Fruit fly (Drosophila melanogaster) whole organism, embryonic: ENCODE measurements around the gene pigs.

Experiments
- Ada2b ChIP-seq: fragments of 200-800 bp; sonication (Bioruptor generic); IDR thresholded peaks from 2 replicates; pipeline ENCODE4 v1.3.6; 2022; ENCODE audit warnings: missing biosample characterization, missing genetic modification characterization
- Atf-2 ChIP-seq: fragments of 200-800 bp; sonication (Bioruptor generic); optimal IDR thresholded peaks from 2 replicates; lab custom pipeline; 2016; ENCODE audit warnings: missing biosample characterization, missing genetic modification characterization
- Bteb2 ChIP-seq: fragments of 200-800 bp; sonication (Bioruptor generic); optimal IDR thresholded peaks from 2 replicates; lab custom pipeline; 2016; ENCODE audit warnings: missing biosample characterization, missing genetic modification characterization
- CG10267 ChIP-seq: fragments of 200-800 bp; sonication (Bioruptor generic); optimal IDR thresholded peaks from 2 replicates; lab custom pipeline; 2018; ENCODE audit warnings: missing biosample characterization, mild to moderate bottlenecking, missing genetic modification characterization, moderate library complexity
- CG10462 ChIP-seq: fragments of 200-800 bp; sonication (Bioruptor generic); optimal IDR thresholded peaks from 2 replicates; lab custom pipeline; 2016; ENCODE audit warnings: missing biosample characterization, missing genetic modification characterization
- CG10654 ChIP-seq: fragments of 200-800 bp; sonication (Bioruptor generic); optimal IDR thresholded peaks from 2 replicates; lab custom pipeline; 2016; ENCODE audit warnings: missing biosample characterization, missing genetic modification characterization
- CG11398 ChIP-seq: fragments of 200-800 bp; sonication (Bioruptor generic); optimal IDR thresholded peaks from 2 replicates; lab custom pipeline; 2016; ENCODE audit warnings: missing biosample characterization, missing genetic modification characterization
- CG12236 ChIP-seq: fragments of 200-800 bp; sonication (Bioruptor generic); optimal IDR thresholded peaks from 2 replicates; lab custom pipeline; 2016; ENCODE audit warnings: missing biosample characterization, missing genetic modification characterization
- CG14965 ChIP-seq: fragments of 200-800 bp; sonication (Bioruptor generic); optimal IDR thresholded peaks from 2 replicates; lab custom pipeline; 2016; ENCODE audit warnings: missing biosample characterization, missing genetic modification characterization, borderline replicate concordance
- CG15696 ChIP-seq: fragments of 200-800 bp; sonication (Bioruptor generic); optimal IDR thresholded peaks from 2 replicates; lab custom pipeline; 2019; ENCODE audit warnings: missing biosample characterization, mild to moderate bottlenecking, missing genetic modification characterization, moderate library complexity
- CG18619 ChIP-seq: fragments of 200-800 bp; sonication (Bioruptor generic); optimal IDR thresholded peaks from 3 replicates; lab custom pipeline; 2017; ENCODE audit warnings: missing biosample characterization, mild to moderate bottlenecking, missing genetic modification characterization
- CG2712 ChIP-seq: fragments of 200-800 bp; optimal IDR thresholded peaks from 3 replicates; lab custom pipeline; 2019; ENCODE audit warnings: missing biosample characterization, mild to moderate bottlenecking, missing genetic modification characterization, moderate library complexity
- CG31441 ChIP-seq: fragments of 200-800 bp; sonication (Bioruptor generic); IDR thresholded peaks from 2 replicates; pipeline ENCODE4 v1.3.6; 2022; ENCODE audit warnings: missing biosample characterization, missing genetic modification characterization
- CG34422 ChIP-seq: fragments of 200-800 bp; sonication (Bioruptor generic); IDR thresholded peaks from 3 replicates; pipeline ENCODE4 v1.3.6; 2022; ENCODE audit warnings: missing biosample characterization, missing genetic modification characterization
- CG3847 ChIP-seq: fragments of 200-800 bp; sonication (Bioruptor generic); IDR thresholded peaks from 2 replicates; pipeline ENCODE4 v1.3.6; 2022; ENCODE audit warnings: missing biosample characterization, missing genetic modification characterization
- CG43689 ChIP-seq: fragments of 200-800 bp; sonication (Bioruptor generic); IDR thresholded peaks from 2 replicates; pipeline ENCODE4 v1.3.6; 2022; ENCODE audit warnings: missing biosample characterization, missing genetic modification characterization
- CG4424 ChIP-seq: fragments of 200-800 bp; sonication (Bioruptor generic); optimal IDR thresholded peaks from 3 replicates; lab custom pipeline; 2016; ENCODE audit warnings: missing biosample characterization, missing genetic modification characterization
- CG5953 ChIP-seq: fragments of 200-800 bp; sonication (Bioruptor generic); IDR thresholded peaks from 2 replicates; pipeline ENCODE4 v1.3.6; 2022; ENCODE audit warnings: missing biosample characterization, missing genetic modification characterization
- CG6254 ChIP-seq: fragments of 200-800 bp; sonication (Bioruptor generic); optimal IDR thresholded peaks from 3 replicates; lab custom pipeline; 2017; ENCODE audit warnings: mild to moderate bottlenecking, missing biosample characterization, missing genetic modification reagents, missing genetic modification characterization
- CG6654 ChIP-seq: fragments of 200-800 bp; sonication (Bioruptor generic); optimal IDR thresholded peaks from 2 replicates; lab custom pipeline; 2017; ENCODE audit warnings: missing biosample characterization, mild to moderate bottlenecking, missing genetic modification characterization
- CG9437 ChIP-seq: fragments of 200-800 bp; sonication (Bioruptor generic); optimal IDR thresholded peaks from 2 replicates; lab custom pipeline; 2018; ENCODE audit warnings: missing biosample characterization, mild to moderate bottlenecking, missing genetic modification characterization
- Drgx ChIP-seq: fragments of 200-800 bp; sonication (Bioruptor generic); IDR thresholded peaks from 2 replicates; pipeline ENCODE4 v1.3.6; 2022; ENCODE audit warnings: missing biosample characterization, missing genetic modification characterization
- GATAe ChIP-seq: fragments of 200-800 bp; sonication (Bioruptor generic); conservative IDR thresholded peaks from 2 replicates; pipeline ENCODE4 v1.3.6; 2022; ENCODE audit warnings: missing biosample characterization, missing genetic modification characterization
- HmgD ChIP-seq: fragments of 200-800 bp; sonication (Bioruptor generic); optimal IDR thresholded peaks from 3 replicates; lab custom pipeline; 2016; ENCODE audit warnings: missing biosample characterization, missing genetic modification characterization
- Jarid2 ChIP-seq: fragments of 200-800 bp; sonication (Bioruptor generic); optimal IDR thresholded peaks from 3 replicates; lab custom pipeline; 2017; ENCODE audit warnings: mild to moderate bottlenecking, missing biosample characterization, missing genetic modification reagents, missing genetic modification characterization
- Neu2 ChIP-seq: fragments of 200-800 bp; sonication (Bioruptor generic); optimal IDR thresholded peaks from 3 replicates; lab custom pipeline; 2016; ENCODE audit warnings: missing biosample characterization, missing genetic modification characterization, borderline replicate concordance
- Opbp ChIP-seq: fragments of 200-800 bp; sonication (Bioruptor generic); IDR thresholded peaks from 3 replicates; pipeline ENCODE4 v1.3.6; 2022; ENCODE audit warnings: missing biosample characterization, missing genetic modification characterization; ENCODE audit not compliant: partially characterized antibody
- Pdp1 ChIP-seq, 2 experiments: fragments of 200-800 bp; sonication (Bioruptor generic); optimal IDR thresholded peaks; 3 replicates each; lab custom pipeline; 2016; ENCODE audit warnings: missing biosample characterization in 2 of 2, missing genetic modification characterization in 2 of 2, mild to moderate bottlenecking in 1 of 2, moderate library complexity in 1 of 2
- Ravus ChIP-seq: fragments of 200-800 bp; sonication (Bioruptor generic); IDR thresholded peaks from 2 replicates; pipeline ENCODE4 v1.3.6; 2022; ENCODE audit warnings: missing biosample characterization, missing genetic modification characterization
- Rfx ChIP-seq: fragments of 200-800 bp; sonication (Bioruptor generic); IDR thresholded peaks from 2 replicates; pipeline ENCODE4 v1.3.6; 2022; ENCODE audit warnings: missing biosample characterization, missing genetic modification characterization
- Xrp1 ChIP-seq: fragments of 200-800 bp; sonication (Bioruptor generic); IDR thresholded peaks from 2 replicates; pipeline ENCODE4 v1.3.6; 2022; ENCODE audit warnings: missing biosample characterization, missing genetic modification characterization
- amos ChIP-seq: fragments of 200-800 bp; sonication (Bioruptor generic); IDR thresholded peaks from 2 replicates; pipeline ENCODE4 v1.3.6; 2022; ENCODE audit warnings: missing biosample characterization, missing genetic modification characterization; ENCODE audit not compliant: partially characterized antibody
- br ChIP-seq: fragments of >200 bp; optimal IDR thresholded peaks from 2 replicates; lab custom pipeline; 2017
- btn ChIP-seq: fragments of 200-800 bp; sonication (Bioruptor generic); optimal IDR thresholded peaks from 2 replicates; lab custom pipeline; 2016; ENCODE audit warnings: missing biosample characterization, missing genetic modification characterization
- da ChIP-seq: fragments of 200-800 bp; sonication (Bioruptor generic); optimal IDR thresholded peaks from 2 replicates; lab custom pipeline; 2016; ENCODE audit warnings: missing biosample characterization, missing genetic modification characterization
- en ChIP-seq: fragments of 200-800 bp; sonication (Bioruptor generic); optimal IDR thresholded peaks from 2 replicates; lab custom pipeline; 2016; ENCODE audit warnings: missing biosample characterization, missing genetic modification characterization
- gce ChIP-seq: fragments of 200-800 bp; sonication (Bioruptor generic); IDR thresholded peaks from 3 replicates; pipeline ENCODE4 v1.3.6; 2022; ENCODE audit warnings: missing biosample characterization, missing genetic modification characterization
- gcm2 ChIP-seq: fragments of 200-800 bp; sonication (Bioruptor generic); optimal IDR thresholded peaks from 2 replicates; lab custom pipeline; 2016; ENCODE audit warnings: missing biosample characterization, missing genetic modification characterization
- grau ChIP-seq: fragments of 200-800 bp; optimal IDR thresholded peaks from 3 replicates; lab custom pipeline; 2019; ENCODE audit warnings: missing biosample characterization, mild to moderate bottlenecking, missing genetic modification characterization, moderate library complexity
- grn ChIP-seq: fragments of 200-800 bp; sonication (Bioruptor generic); optimal IDR thresholded peaks from 3 replicates; lab custom pipeline; 2017; ENCODE audit warnings: missing biosample characterization, missing genetic modification characterization
- ham ChIP-seq: fragments of 200-800 bp; sonication (Bioruptor generic); IDR thresholded peaks from 2 replicates; pipeline ENCODE4 v1.3.6; 2022; ENCODE audit warnings: missing biosample characterization, missing genetic modification characterization
- hkb ChIP-seq, 2 experiments: fragments of 200-800 bp in 1 of 2; fragments of >200 bp in 1 of 2; sonication (Bioruptor generic) in 1 of 2; IDR thresholded peaks in 1 of 2; optimal IDR thresholded peaks in 1 of 2; 2 replicates each; pipeline versions ENCODE4 v1.3.6 to Lab custom; 2017 to 2022; ENCODE audit warnings: missing biosample characterization in 1 of 2, missing genetic modification characterization in 1 of 2
- jing ChIP-seq: fragments of 200-800 bp; sonication (Bioruptor generic); optimal IDR thresholded peaks from 2 replicates; lab custom pipeline; 2018; ENCODE audit warnings: missing biosample characterization, mild to moderate bottlenecking, missing genetic modification characterization
- knrl ChIP-seq: fragments of 200-800 bp; sonication (Bioruptor generic); IDR thresholded peaks from 3 replicates; pipeline ENCODE4 v1.3.6; 2022; ENCODE audit warnings: missing biosample characterization, missing genetic modification characterization; ENCODE audit not compliant: partially characterized antibody
- lilli ChIP-seq: fragments of 200-800 bp; sonication (Bioruptor generic); optimal IDR thresholded peaks from 3 replicates; lab custom pipeline; 2016; ENCODE audit warnings: missing biosample characterization, missing genetic modification characterization
- pita ChIP-seq: fragments of 200-800 bp; sonication (Bioruptor generic); optimal IDR thresholded peaks from 2 replicates; lab custom pipeline; 2017; ENCODE audit warnings: missing biosample characterization, mild to moderate bottlenecking, missing genetic modification characterization
- pum ChIP-seq: fragments of 200-800 bp; sonication (Bioruptor generic); optimal IDR thresholded peaks from 2 replicates; lab custom pipeline; 2016; ENCODE audit warnings: missing biosample characterization, missing genetic modification characterization
- rib ChIP-seq: fragments of 200-800 bp; sonication (Bioruptor generic); IDR thresholded peaks from 2 replicates; pipeline ENCODE4 v1.3.6; 2022; ENCODE audit warnings: missing biosample characterization, missing genetic modification characterization
- row ChIP-seq: fragments of 200-800 bp; sonication (Bioruptor generic); IDR thresholded peaks from 3 replicates; pipeline ENCODE4 v1.3.6; 2022; ENCODE audit warnings: missing biosample characterization, missing genetic modification characterization
- so ChIP-seq: fragments of 200-800 bp; sonication (Bioruptor generic); IDR thresholded peaks from 3 replicates; pipeline ENCODE4 v1.3.6; 2022; ENCODE audit warnings: missing biosample characterization, missing genetic modification characterization
- stc ChIP-seq: fragments of 200-800 bp; sonication (Bioruptor generic); IDR thresholded peaks from 2 replicates; pipeline ENCODE4 v1.3.6; 2022; ENCODE audit warnings: missing biosample characterization, missing genetic modification characterization
- tup ChIP-seq: fragments of 200-800 bp; sonication (Bioruptor generic); optimal IDR thresholded peaks from 2 replicates; lab custom pipeline; 2016; ENCODE audit warnings: missing biosample characterization, mild to moderate bottlenecking, missing genetic modification characterization, moderate library complexity
- zf30C ChIP-seq: fragments of 200-800 bp; sonication (Bioruptor generic); optimal IDR thresholded peaks from 3 replicates; lab custom pipeline; 2018; ENCODE audit warnings: missing biosample characterization, mild to moderate bottlenecking, missing genetic modification characterization

Gene pigs

DNA sequence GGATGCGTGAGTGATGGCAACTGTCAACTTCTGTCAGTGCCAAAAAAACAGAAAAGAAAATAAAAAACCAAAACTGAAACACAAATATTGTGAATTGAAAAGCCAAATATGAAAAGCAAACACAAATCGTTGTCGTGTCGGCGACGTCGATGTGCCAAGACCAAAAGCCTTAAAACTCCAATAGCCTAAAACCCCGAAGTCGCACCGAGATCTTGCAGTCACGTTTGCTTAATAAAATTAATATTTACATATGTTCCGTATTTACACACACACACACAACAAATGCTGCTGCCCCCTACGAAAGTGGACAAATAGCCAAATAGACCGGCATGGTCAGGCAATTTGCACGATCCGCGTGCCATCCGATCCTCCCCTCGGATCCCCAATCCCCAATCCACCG lies 38.3 kb downstream of the pigs start (continued):
- TF ChIP-seq CG11398 (GFP tag; lab: Kevin White, UChicago) (peak; percentile 1), Opbp (no peak), Ravus (GFP tag; lab: Robert Waterston, UW) (no peak), CG10462 (GFP tag; lab: Kevin White, UChicago) (no peak), gcm2 (no peak), en (GFP tag; lab: Kevin White, UChicago) (no peak), pita (GFP tag; lab: Kevin White, UChicago) (no peak), da (no peak), CG2712 (no peak), rib (GFP tag; lab: Robert Waterston, UW) (no peak), CG34422 (GFP tag; lab: Robert Waterston, UW) (no peak), btn (GFP tag; lab: Kevin White, UChicago) (no peak), Bteb2 (GFP tag; lab: Kevin White, UChicago) (no peak), so (GFP tag; lab: Robert Waterston, UW) (peak; percentile 27; the same call in 1 of the 3 replicates), CG31441 (GFP tag; lab: Robert Waterston, UW) (no peak), Ada2b (GFP tag; lab: Robert Waterston, UW) (no peak), hkb (optimal IDR thresholded peaks at IDR 0.05; lab: Kevin White, UChicago) (no peak), hkb (GFP tag; IDR thresholded peaks at IDR 0.05; lab: Robert Waterston, UW) (peak; percentile 49), CG10267 (tag; lab: Kevin White, UChicago) (no peak), CG12236 (GFP tag; lab: Kevin White, UChicago) (no peak), CG10654 (GFP tag; lab: Kevin White, UChicago) (no peak), CG6654 (GFP tag; lab: Kevin White, UChicago) (no peak), jing (GFP tag; lab: Kevin White, UChicago) (no peak), stc (0 out of 2 replicates have a peak, but pooled peaks have one; percentile 26), br (lab: Kevin White, UChicago) (no peak), CG14965 (GFP tag; lab: Kevin White, UChicago) (no peak), HmgD (no peak), Xrp1 (no peak), Jarid2 (GFP tag; lab: Kevin White, UChicago) (no peak), CG43689 (GFP tag; lab: Robert Waterston, UW) (no peak)

DNA sequence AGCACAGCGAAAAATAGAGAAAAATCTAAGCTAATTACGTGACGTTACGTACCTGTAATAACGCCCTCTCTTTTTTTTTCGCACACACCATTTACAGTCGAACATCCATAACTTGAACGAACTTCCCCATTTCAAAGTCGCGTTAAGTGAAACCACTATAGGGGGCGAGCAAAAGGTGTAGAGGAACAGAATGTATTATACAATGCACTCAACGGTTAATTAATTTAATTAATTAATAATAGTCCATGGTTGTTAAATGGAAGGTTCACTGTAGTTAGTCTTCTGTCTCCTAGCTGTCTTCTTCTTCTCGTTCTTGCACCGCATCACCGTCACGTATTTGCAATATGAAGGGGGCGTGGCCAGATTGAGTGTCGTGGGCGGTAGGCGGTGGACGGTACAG lies 41.7 kb downstream of the pigs start:
- no peak for TF ChIP-seq knrl (GFP tag; lab: Robert Waterston, UW)
- TF ChIP-seq GATAe: no peak
- TF ChIP-seq CG5953 (GFP tag; lab: Robert Waterston, UW): no peak
- no peak for TF ChIP-seq CG4424 (GFP tag; lab: Kevin White, UChicago)
- TF ChIP-seq Atf-2 (GFP tag; lab: Kevin White, UChicago): no peak
- TF ChIP-seq amos (GFP tag; lab: Robert Waterston, UW): no peak
- no peak for TF ChIP-seq Neu2
- no peak for TF ChIP-seq gce (GFP tag; lab: Robert Waterston, UW)
- TF ChIP-seq zf30C (GFP tag; lab: Kevin White, UChicago): no peak
- TF ChIP-seq CG18619: no peak
- TF ChIP-seq lilli: peak; percentile 13
- TF ChIP-seq CG15696 (tag; lab: Kevin White, UChicago): no peak
- no peak for TF ChIP-seq grn (GFP tag; lab: Kevin White, UChicago)
- peak in 1 of 2 experiments; percentile 22 for TF ChIP-seq Pdp1 (GFP tag; optimal IDR thresholded peaks at IDR 0.05; lab: Kevin White, UChicago)
- TF ChIP-seq Rfx: peak; percentile 31; the same call in 1 of the 2 replicates
- peak; percentile 59 for TF ChIP-seq grau (tag; lab: Kevin White, UChicago)
- TF ChIP-seq pum (GFP tag; lab: Kevin White, UChicago): no peak
- TF ChIP-seq Drgx: peak; percentile 71
- TF ChIP-seq CG6254: no peak
- TF ChIP-seq CG3847 (GFP tag; lab: Robert Waterston, UW): no peak
- TF ChIP-seq ham (GFP tag; lab: Robert Waterston, UW): no peak
- TF ChIP-seq row (GFP tag; lab: Robert Waterston, UW): 0 out of 3 replicates have a peak, but pooled peaks have one; percentile 26
- TF ChIP-seq tup (GFP tag; lab: Kevin White, UChicago): no peak
- peak; percentile 57 for TF ChIP-seq CG9437 (GFP tag; lab: Kevin White, UChicago)
